Worm (Caenorhabditis elegans): ENCODE data around the gene C23G10.2.

The C23G10.2 gene

DNA sequence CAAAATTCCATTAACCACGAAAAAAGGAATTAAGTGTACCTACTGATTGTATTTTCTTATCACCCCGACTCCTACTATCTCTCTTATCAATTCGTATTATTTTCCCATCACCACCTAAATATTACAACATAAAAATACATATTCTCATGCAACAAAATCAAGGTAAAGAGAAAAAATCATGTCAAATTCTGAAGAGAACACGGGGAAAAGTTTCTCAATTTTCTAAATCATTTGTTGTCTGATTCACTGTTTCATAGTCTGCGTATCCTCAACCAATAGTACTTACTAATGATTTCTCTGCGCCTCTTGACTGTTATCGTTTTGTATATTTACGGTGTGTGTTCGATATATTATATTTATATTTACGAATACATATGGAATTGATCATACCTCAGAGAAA lies 24.0 kb downstream of the C23G10.2 start (continued):
- TF ChIP-seq dpl-1 (GFP tag; optimal IDR thresholded peaks at IDR 0.05) (no peak), skn-1 (tag; optimal IDR thresholded peaks at IDR 0.05) (no peak)

DNA sequence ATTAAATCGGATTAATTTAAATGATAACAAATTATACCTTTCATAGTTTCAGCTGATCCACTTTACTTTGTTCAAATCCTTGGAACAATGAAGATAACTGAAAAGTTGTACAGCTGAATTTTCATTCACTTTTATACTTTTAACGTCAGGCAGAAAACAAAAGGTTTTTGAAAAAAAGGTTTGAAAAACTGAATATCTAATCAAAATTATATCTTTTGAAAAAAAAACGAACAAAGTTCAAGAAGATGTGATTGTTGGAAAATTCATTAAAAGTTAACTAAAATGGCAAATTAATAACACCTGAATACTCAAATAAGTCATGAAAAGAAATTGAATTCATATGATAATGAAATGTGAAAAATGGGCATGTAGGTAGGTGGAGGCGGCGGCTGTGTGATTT lies 28.8 kb downstream of the C23G10.2 start, which contains the start of gene T12A2.21:
Gene T12A2.21, minus strand, starts transcription at position 101 of the 400 bp plus-strand sequence.
- TF ChIP-seq snpc-4 (tag; optimal IDR thresholded peaks at IDR 0.05) (no peak), ceh-32 (tag; optimal IDR thresholded peaks at IDR 0.05; ENCODE audit: poor library complexity) (no peak), gei-8 (GFP tag; optimal IDR thresholded peaks at IDR 0.05) (no peak), tag-97 (GFP tag; IDR thresholded peaks at IDR 0.05) (no peak), set-16 (GFP tag; IDR thresholded peaks at IDR 0.05) (no peak), duxl-1 (tag; optimal IDR thresholded peaks at IDR 0.05; ENCODE audit: poor library complexity) (no peak)

DNA sequence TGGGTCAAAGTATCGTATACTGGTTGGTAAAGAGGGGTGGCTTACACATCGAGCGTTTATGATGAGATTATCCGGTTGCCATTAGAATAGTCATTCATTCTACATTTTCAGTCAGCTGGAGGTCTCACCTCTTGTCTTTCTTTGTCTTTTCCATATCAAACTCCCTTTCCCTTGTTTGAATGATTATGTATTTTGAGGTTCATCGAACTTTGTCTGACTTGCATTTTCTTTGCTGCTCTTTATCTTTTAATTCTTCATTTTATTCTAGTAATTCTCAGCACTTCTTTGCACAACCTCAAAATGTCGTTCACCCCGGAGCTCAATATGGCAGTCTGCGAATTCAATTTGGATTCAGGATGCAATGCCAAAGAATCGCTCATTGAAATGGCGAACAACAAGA lies 32.7 kb downstream of the C23G10.2 start, which contains the start of gene T12A2.3:
Gene T12A2.3, plus strand, starts transcription at position 301 of the 400 bp plus-strand sequence.
- no peak for TF ChIP-seq tra-1 (GFP tag; IDR thresholded peaks at IDR 0.05)
- TF ChIP-seq skn-1 (tag; optimal IDR thresholded peaks at IDR 0.05) = no peak
- no peak for TF ChIP-seq nhr-6 (tag; optimal IDR thresholded peaks at IDR 0.05)
- no peak for TF ChIP-seq daf-8 (GFP tag; IDR thresholded peaks at IDR 0.05)
- TF ChIP-seq lim-7 (GFP tag; IDR thresholded peaks at IDR 0.05) = no peak
- TF ChIP-seq T20F7.1 (GFP tag; optimal IDR thresholded peaks at IDR 0.05) = no peak
- TF ChIP-seq rbr-2 (tag; optimal IDR thresholded peaks at IDR 0.05) = no peak
- TF ChIP-seq ztf-11 (tag; optimal IDR thresholded peaks at IDR 0.05) = no peak
- TF ChIP-seq zip-11 (GFP tag; IDR thresholded peaks at IDR 0.05) = no peak
- TF ChIP-seq mxl-2 (GFP tag; conservative IDR thresholded peaks at IDR 0.05) = no peak
- no peak for TF ChIP-seq zfp-3 (GFP tag; conservative IDR thresholded peaks at IDR 0.05)
- no peak for TF ChIP-seq php-3 (GFP tag; IDR thresholded peaks at IDR 0.05)
- no peak for TF ChIP-seq lin-38 (GFP tag; IDR thresholded peaks at IDR 0.05)
- no peak for TF ChIP-seq lir-3 (tag; optimal IDR thresholded peaks at IDR 0.05)
- no peak for TF ChIP-seq dmd-8 (GFP tag; IDR thresholded peaks at IDR 0.05)

- TF ChIP-seq set-16 (GFP tag; IDR thresholded peaks at IDR 0.05) (no peak), ztf-11 (tag; optimal IDR thresholded peaks at IDR 0.05) (no peak), egl-27 (tag; optimal IDR thresholded peaks at IDR 0.05) (no peak), ama-1 (optimal IDR thresholded peaks at IDR 0.05) (no peak), nhr-6 (tag; optimal IDR thresholded peaks at IDR 0.05) (no peak), saeg-2 (GFP tag; IDR thresholded peaks at IDR 0.05) (no peak), dpl-1 (GFP tag; optimal IDR thresholded peaks at IDR 0.05) (no peak), php-3 (GFP tag; IDR thresholded peaks at IDR 0.05) (no peak), aly-2 (tag; optimal IDR thresholded peaks at IDR 0.05) (no peak), nhr-25 (tag; optimal IDR thresholded peaks at IDR 0.05; ENCODE audit: borderline replicate concordance, insufficient read depth) (no peak), nhr-111 (GFP tag; optimal IDR thresholded peaks at IDR 0.05) (no peak), madf-5 (GFP tag; IDR thresholded peaks at IDR 0.05) (no peak), lin-38 (GFP tag; IDR thresholded peaks at IDR 0.05) (no peak), ceh-82 (tag; optimal IDR thresholded peaks at IDR 0.05) (no peak), ces-1 (GFP tag; optimal IDR thresholded peaks at IDR 0.05) (no peak), T26A8.4 (GFP tag; IDR thresholded peaks at IDR 0.05) (no peak), nhr-76 (tag; optimal IDR thresholded peaks at IDR 0.05) (no peak), F10B5.3 (tag; optimal IDR thresholded peaks at IDR 0.05) (no peak), D1046.2 (GFP tag; IDR thresholded peaks at IDR 0.05) (no peak), unc-62 (GFP tag; optimal IDR thresholded peaks at IDR 0.05 in 1 of 2) (no peak), unc-62 (tag; optimal IDR thresholded peaks at IDR 0.05) (no peak)
Measured at ce11 chrIII:6245728-6246127, 37.9 kb downstream of the C23G10.2 start, which contains the start of gene bcas-2. TSS of gene bcas-2 (minus strand) at chrIII:6245828.
